Fruit fly (Drosophila melanogaster) whole organism, prepupa: ENCODE data around the gene CG12035.

ENCODE experiments used
- Blimp-1 ChIP-seq: fragments of 200-800 bp; sonication (Bioruptor generic); optimal IDR thresholded peaks from 3 replicates; lab custom pipeline; 2017; ENCODE audit warnings: missing biosample characterization, missing genetic modification characterization, mild to moderate bottlenecking, moderate library complexity, missing genetic modification reagents
- CG10631 ChIP-seq: fragments of 200-800 bp; sonication (Bioruptor generic); optimal IDR thresholded peaks from 2 replicates; lab custom pipeline; 2016; ENCODE audit warnings: missing biosample characterization, missing genetic modification characterization
- CG10669 ChIP-seq: fragments of 200-800 bp; sonication (Bioruptor generic); optimal IDR thresholded peaks from 3 replicates; lab custom pipeline; 2018; ENCODE audit warnings: missing biosample characterization, mild to moderate bottlenecking, missing genetic modification characterization, moderate library complexity
- CG11294 ChIP-seq: fragments of 200-800 bp; sonication (Bioruptor generic); IDR thresholded peaks from 2 replicates; pipeline ENCODE4 v1.3.6; 2022; ENCODE audit warnings: missing biosample characterization, missing genetic modification characterization
- CG11762 ChIP-seq: fragments of 200-800 bp; sonication (Bioruptor generic); optimal IDR thresholded peaks from 3 replicates; lab custom pipeline; 2016; ENCODE audit warnings: missing biosample characterization, missing genetic modification characterization; ENCODE audit not compliant: insufficient read depth
- CG11902 ChIP-seq: fragments of 200-800 bp; sonication (Bioruptor generic); optimal IDR thresholded peaks from 3 replicates; lab custom pipeline; 2016; ENCODE audit warnings: missing biosample characterization, missing genetic modification characterization
- CG15336 ChIP-seq: fragments of 200-800 bp; sonication (Bioruptor generic); IDR thresholded peaks from 2 replicates; pipeline ENCODE4 v1.3.6; 2022; ENCODE audit warnings: missing biosample characterization, missing genetic modification characterization
- CG1621 ChIP-seq: fragments of 200-800 bp; sonication (Bioruptor generic); optimal IDR thresholded peaks from 3 replicates; lab custom pipeline; 2018; ENCODE audit warnings: missing biosample characterization, mild to moderate bottlenecking, missing genetic modification characterization
- CG16779 ChIP-seq: fragments of 200-800 bp; sonication (Bioruptor generic); optimal IDR thresholded peaks from 3 replicates; lab custom pipeline; 2017; ENCODE audit warnings: missing biosample characterization, mild to moderate bottlenecking, missing genetic modification characterization
- CG3032 ChIP-seq: fragments of 200-800 bp; optimal IDR thresholded peaks from 2 replicates; lab custom pipeline; 2019; ENCODE audit warnings: missing biosample characterization, mild to moderate bottlenecking, missing genetic modification characterization, moderate library complexity
- CG31627 ChIP-seq: fragments of 200-800 bp; sonication (Bioruptor generic); optimal IDR thresholded peaks from 3 replicates; lab custom pipeline; 2016; ENCODE audit warnings: missing biosample characterization, missing genetic modification characterization
- CG32006 ChIP-seq: fragments of 200-800 bp; sonication (Bioruptor generic); optimal IDR thresholded peaks from 3 replicates; lab custom pipeline; 2017; ENCODE audit warnings: missing biosample characterization, mild to moderate bottlenecking, missing genetic modification characterization
- CG34406 ChIP-seq: fragments of 200-800 bp; sonication (Bioruptor generic); optimal IDR thresholded peaks from 3 replicates; lab custom pipeline; 2016; ENCODE audit warnings: missing biosample characterization, missing genetic modification characterization
- CG3919 ChIP-seq: fragments of 200-800 bp; sonication (Bioruptor generic); optimal IDR thresholded peaks from 3 replicates; lab custom pipeline; 2016; ENCODE audit warnings: missing biosample characterization, missing genetic modification characterization
- CG4318 ChIP-seq: fragments of 200-800 bp; sonication (Bioruptor generic); optimal IDR thresholded peaks from 3 replicates; lab custom pipeline; 2017; ENCODE audit warnings: missing biosample characterization, mild to moderate bottlenecking, missing genetic modification characterization
- CG6163 ChIP-seq: fragments of 200-800 bp; sonication (Bioruptor generic); IDR thresholded peaks from 3 replicates; pipeline ENCODE4 v1.3.6; 2022; ENCODE audit warnings: missing biosample characterization, missing genetic modification characterization
- CG6276 ChIP-seq: fragments of 200-800 bp; sonication (Bioruptor generic); optimal IDR thresholded peaks from 2 replicates; lab custom pipeline; 2017; ENCODE audit warnings: missing biosample characterization, mild to moderate bottlenecking, missing genetic modification characterization
- CG6792 ChIP-seq: fragments of 200-800 bp; sonication (Bioruptor generic); optimal IDR thresholded peaks from 3 replicates; lab custom pipeline; 2016; ENCODE audit warnings: missing biosample characterization, missing genetic modification characterization
- CG6808 ChIP-seq: fragments of 200-800 bp; sonication (Bioruptor generic); optimal IDR thresholded peaks from 3 replicates; lab custom pipeline; 2017; ENCODE audit warnings: missing biosample characterization, missing genetic modification characterization, mild to moderate bottlenecking, moderate library complexity, missing genetic modification reagents
- CG7368 ChIP-seq: fragments of 200-800 bp; sonication (Bioruptor generic); optimal IDR thresholded peaks from 3 replicates; lab custom pipeline; 2016; ENCODE audit warnings: missing biosample characterization, missing genetic modification characterization
- CG8119 ChIP-seq: fragments of 200-800 bp; sonication (Bioruptor generic); IDR thresholded peaks from 3 replicates; pipeline ENCODE4 v1.3.6; 2022; ENCODE audit warnings: missing biosample characterization, missing genetic modification characterization
- CG8632 ChIP-seq: fragments of 200-800 bp; sonication (Bioruptor generic); optimal IDR thresholded peaks from 3 replicates; lab custom pipeline; 2016; ENCODE audit warnings: missing biosample characterization, missing genetic modification characterization
- CG9139 ChIP-seq: fragments of 200-800 bp; sonication (Bioruptor generic); optimal IDR thresholded peaks from 3 replicates; lab custom pipeline; 2017; ENCODE audit warnings: missing biosample characterization, mild to moderate bottlenecking, missing genetic modification characterization
- Eip75B ChIP-seq: fragments of 200-800 bp; sonication (Bioruptor generic); optimal IDR thresholded peaks from 3 replicates; lab custom pipeline; 2016; ENCODE audit warnings: missing biosample characterization, missing genetic modification characterization
- Eip78C ChIP-seq: fragments of 200-800 bp; sonication (Bioruptor generic); peaks from one replicate; lab custom pipeline; 2016; ENCODE audit warnings: missing biosample characterization, missing genetic modification characterization
- Eip93F ChIP-seq: fragments of 200-800 bp; sonication (Bioruptor generic); optimal IDR thresholded peaks from 2 replicates; lab custom pipeline; 2016; ENCODE audit warnings: missing biosample characterization, mild to moderate bottlenecking, missing genetic modification characterization
- Ets96B ChIP-seq: fragments of 200-800 bp; optimal IDR thresholded peaks from 2 replicates; lab custom pipeline; 2019; ENCODE audit warnings: missing biosample characterization, mild to moderate bottlenecking, missing genetic modification characterization, moderate library complexity
- Gug ChIP-seq: fragments of 200-800 bp; sonication (Bioruptor generic); IDR thresholded peaks from 2 replicates; pipeline ENCODE4 v1.3.6; 2022; ENCODE audit warnings: missing biosample characterization, missing genetic modification characterization
- Hr38 ChIP-seq: sonication (Bioruptor generic); optimal IDR thresholded peaks from 2 replicates; lab custom pipeline; 2016; ENCODE audit warnings: missing biosample characterization, missing genetic modification characterization
- Hr39 ChIP-seq: fragments of 200-800 bp; sonication (Bioruptor generic); optimal IDR thresholded peaks from 2 replicates; lab custom pipeline; 2016; ENCODE audit warnings: missing biosample characterization, missing genetic modification characterization
- Hr4 ChIP-seq: fragments of 200-800 bp; sonication (Bioruptor generic); optimal IDR thresholded peaks from 3 replicates; lab custom pipeline; 2016; ENCODE audit warnings: missing biosample characterization, missing genetic modification characterization
- Met ChIP-seq: fragments of 200-800 bp; sonication (Bioruptor generic); optimal IDR thresholded peaks from 3 replicates; lab custom pipeline; 2016; ENCODE audit warnings: missing biosample characterization, missing genetic modification characterization
- Smox ChIP-seq: fragments of 200-800 bp; sonication (Bioruptor generic); optimal IDR thresholded peaks from 3 replicates; lab custom pipeline; 2016; ENCODE audit warnings: missing biosample characterization, missing genetic modification characterization
- Sox102F ChIP-seq: fragments of 200-800 bp; sonication (Bioruptor generic); optimal IDR thresholded peaks from 2 replicates; lab custom pipeline; 2016; ENCODE audit warnings: missing biosample characterization, mild to moderate bottlenecking, missing genetic modification characterization
- Sox14 ChIP-seq: fragments of 200-800 bp; sonication (Bioruptor generic); optimal IDR thresholded peaks from 3 replicates; lab custom pipeline; 2016; ENCODE audit warnings: missing biosample characterization, missing genetic modification characterization
- Sox15 ChIP-seq: fragments of 200-800 bp; sonication (Bioruptor generic); optimal IDR thresholded peaks from 3 replicates; lab custom pipeline; 2016; ENCODE audit warnings: missing biosample characterization, missing genetic modification characterization
- achi ChIP-seq: fragments of 200-800 bp; sonication (Bioruptor generic); optimal IDR thresholded peaks from 3 replicates; lab custom pipeline; 2016; ENCODE audit warnings: missing biosample characterization, missing genetic modification characterization
- acj6 ChIP-seq: fragments of 200-800 bp; sonication (Bioruptor generic); optimal IDR thresholded peaks from 3 replicates; lab custom pipeline; 2016; ENCODE audit warnings: missing biosample characterization, missing genetic modification characterization
- dac ChIP-seq: fragments of 200-800 bp; sonication (Bioruptor generic); optimal IDR thresholded peaks from 2 replicates; lab custom pipeline; 2017; ENCODE audit warnings: missing biosample characterization, mild to moderate bottlenecking, missing genetic modification characterization
- dsx ChIP-seq: fragments of 200-800 bp; optimal IDR thresholded peaks from 3 replicates; lab custom pipeline; 2019; ENCODE audit warnings: missing biosample characterization, mild to moderate bottlenecking, missing genetic modification characterization, moderate library complexity; ENCODE audit not compliant: poor library complexity, severe bottlenecking
- eg ChIP-seq: fragments of 200-800 bp; sonication (Bioruptor generic); IDR thresholded peaks from 3 replicates; pipeline ENCODE4 v1.3.6; 2022; ENCODE audit warnings: missing biosample characterization, missing genetic modification characterization
- esn ChIP-seq: fragments of 200-800 bp; sonication (Bioruptor generic); optimal IDR thresholded peaks from 2 replicates; lab custom pipeline; 2016; ENCODE audit warnings: missing biosample characterization, mild to moderate bottlenecking, missing genetic modification characterization, moderate library complexity
- fd85E ChIP-seq: fragments of 200-800 bp; sonication (Bioruptor generic); optimal IDR thresholded peaks from 3 replicates; lab custom pipeline; 2016; ENCODE audit warnings: missing biosample characterization, missing genetic modification characterization
- fkh ChIP-seq: fragments of 200-800 bp; sonication (Bioruptor generic); optimal IDR thresholded peaks from 3 replicates; lab custom pipeline; 2017; ENCODE audit warnings: missing biosample characterization, mild to moderate bottlenecking, missing genetic modification characterization, moderate library complexity
- lz ChIP-seq: fragments of 200-800 bp; sonication (Bioruptor generic); optimal IDR thresholded peaks from 3 replicates; lab custom pipeline; 2016; ENCODE audit warnings: missing biosample characterization, missing genetic modification characterization
- net ChIP-seq: fragments of 200-800 bp; sonication (Bioruptor generic); optimal IDR thresholded peaks from 3 replicates; lab custom pipeline; 2016; ENCODE audit warnings: missing biosample characterization, missing genetic modification characterization
- pdm3 ChIP-seq: fragments of 200-800 bp; sonication (Bioruptor generic); optimal IDR thresholded peaks from 3 replicates; lab custom pipeline; 2016; ENCODE audit warnings: missing biosample characterization, missing genetic modification characterization
- salr ChIP-seq, 2 experiments: fragments of 200-800 bp; sonication (Bioruptor generic); optimal IDR thresholded peaks; 3 replicates each; lab custom pipeline; 2016 to 2018; ENCODE audit warnings: missing biosample characterization in 2 of 2, missing genetic modification characterization in 2 of 2, mild to moderate bottlenecking in 1 of 2
- spab ChIP-seq: fragments of 200-800 bp; sonication (Bioruptor generic); optimal IDR thresholded peaks from 2 replicates; lab custom pipeline; 2017; ENCODE audit warnings: missing biosample characterization, mild to moderate bottlenecking, missing genetic modification characterization, missing genetic modification reagents
- svp ChIP-seq: fragments of 200-800 bp; sonication (Bioruptor generic); peaks from one replicate; lab custom pipeline; 2016; ENCODE audit warnings: missing biosample characterization, missing genetic modification characterization
- topi ChIP-seq: fragments of 200-800 bp; sonication (Bioruptor generic); optimal IDR thresholded peaks from 3 replicates; lab custom pipeline; 2016; ENCODE audit warnings: missing biosample characterization, missing genetic modification characterization
- vri ChIP-seq: fragments of 200-800 bp; sonication (Bioruptor generic); optimal IDR thresholded peaks from 3 replicates; lab custom pipeline; 2016; ENCODE audit warnings: missing biosample characterization, mild to moderate bottlenecking, missing genetic modification characterization

Gene CG12035

DNA sequence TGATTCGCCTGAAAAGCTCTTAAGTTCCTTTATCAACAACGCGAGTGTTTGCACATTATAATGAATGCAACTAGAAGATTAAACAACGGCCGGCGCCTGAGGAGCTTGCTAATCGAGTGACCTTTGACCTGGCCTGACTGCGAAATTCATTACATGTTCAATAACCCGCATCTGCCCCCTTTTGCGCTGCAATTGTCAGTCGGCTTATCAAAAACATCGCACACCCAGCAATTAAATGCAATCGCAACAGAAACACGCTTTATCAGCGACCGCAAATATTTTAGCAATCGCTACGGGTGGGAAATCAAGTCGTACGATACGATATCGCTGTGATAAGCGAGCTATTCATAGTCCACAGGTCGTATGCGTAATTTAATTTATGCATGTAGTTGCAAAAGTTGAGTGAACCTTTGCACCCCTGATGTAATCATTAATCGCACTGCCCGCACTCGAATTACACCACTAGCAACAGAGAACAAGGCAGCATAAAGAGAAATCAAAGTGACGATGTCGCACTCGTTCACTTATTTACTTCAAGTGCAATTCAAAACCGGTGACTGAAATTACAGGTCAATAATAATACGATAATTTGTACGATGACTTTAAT lies 15.4 kb downstream of the CG12035 start:
- TF ChIP-seq CG8119 (GFP tag; lab: Robert Waterston, UW) (no peak), Smox (GFP tag; lab: Kevin White, UChicago) (no peak), Eip78C (GFP tag; lab: Kevin White, UChicago) (no peak), topi (GFP tag; lab: Kevin White, UChicago) (no peak), fkh (GFP tag; lab: Kevin White, UChicago) (no peak), CG11762 (GFP tag; lab: Kevin White, UChicago) (no peak), CG34406 (no peak), pdm3 (GFP tag; lab: Kevin White, UChicago) (no peak), Hr4 (no peak), CG11902 (GFP tag; lab: Kevin White, UChicago) (no peak), CG32006 (no peak), vri (GFP tag; lab: Kevin White, UChicago) (peak; percentile 81), esn (GFP tag; lab: Kevin White, UChicago) (no peak), CG16779 (tag; lab: Kevin White, UChicago) (no peak), Eip93F (no peak), achi (GFP tag; lab: Kevin White, UChicago) (no peak), Ets96B (tag; lab: Kevin White, UChicago) (no peak), lz (GFP tag; lab: Kevin White, UChicago) (no peak), Hr39 (GFP tag; lab: Kevin White, UChicago) (no peak), acj6 (GFP tag; lab: Kevin White, UChicago) (no peak), CG6792 (GFP tag; lab: Kevin White, UChicago) (no peak), CG4318 (GFP tag; lab: Kevin White, UChicago) (no peak), CG3919 (no peak), CG3032 (tag; lab: Kevin White, UChicago) (no peak), net (GFP tag; lab: Kevin White, UChicago) (no peak), salr (GFP tag; optimal IDR thresholded peaks at IDR 0.05; lab: Kevin White, UChicago) (no peak), CG9139 (GFP tag; lab: Kevin White, UChicago) (no peak), Sox15 (GFP tag; lab: Kevin White, UChicago) (no peak), Sox102F (GFP tag; lab: Kevin White, UChicago) (no peak), fd85E (no peak), Hr38 (GFP tag; lab: Kevin White, UChicago) (no peak), svp (GFP tag; lab: Kevin White, UChicago) (peak; percentile 96), CG7368 (GFP tag; lab: Kevin White, UChicago) (no peak), Sox14 (GFP tag; lab: Kevin White, UChicago) (no peak), CG6276 (GFP tag; lab: Kevin White, UChicago) (peak; percentile 38), CG11294 (GFP tag; lab: Robert Waterston, UW) (no peak), Gug (GFP tag; lab: Robert Waterston, UW) (no peak), Met (GFP tag; lab: Kevin White, UChicago) (no peak), CG6808 (GFP tag; lab: Kevin White, UChicago) (no peak), eg (GFP tag; lab: Robert Waterston, UW) (0 out of 3 replicates have a peak, but pooled peaks have one; percentile 16), dsx (GFP tag; lab: Kevin White, UChicago) (no peak), Eip75B (GFP tag; lab: Kevin White, UChicago) (no peak), CG8632 (no peak), Blimp-1 (no peak), CG31627 (GFP tag; lab: Kevin White, UChicago) (no peak), CG10669 (GFP tag; lab: Kevin White, UChicago) (no peak), CG15336 (GFP tag; lab: Robert Waterston, UW) (0 out of 2 replicates have a peak, but pooled peaks have one; percentile 15), CG6163 (GFP tag; lab: Robert Waterston, UW) (0 out of 3 replicates have a peak, but pooled peaks have one; percentile 14), CG10631 (no peak), dac (GFP tag; lab: Kevin White, UChicago) (no peak), spab (GFP tag; lab: Kevin White, UChicago) (no peak), CG1621 (tag; lab: Kevin White, UChicago) (no peak)
